Fruit fly (Drosophila melanogaster): ENCODE data around the gene daw.

daw gene

DNA sequence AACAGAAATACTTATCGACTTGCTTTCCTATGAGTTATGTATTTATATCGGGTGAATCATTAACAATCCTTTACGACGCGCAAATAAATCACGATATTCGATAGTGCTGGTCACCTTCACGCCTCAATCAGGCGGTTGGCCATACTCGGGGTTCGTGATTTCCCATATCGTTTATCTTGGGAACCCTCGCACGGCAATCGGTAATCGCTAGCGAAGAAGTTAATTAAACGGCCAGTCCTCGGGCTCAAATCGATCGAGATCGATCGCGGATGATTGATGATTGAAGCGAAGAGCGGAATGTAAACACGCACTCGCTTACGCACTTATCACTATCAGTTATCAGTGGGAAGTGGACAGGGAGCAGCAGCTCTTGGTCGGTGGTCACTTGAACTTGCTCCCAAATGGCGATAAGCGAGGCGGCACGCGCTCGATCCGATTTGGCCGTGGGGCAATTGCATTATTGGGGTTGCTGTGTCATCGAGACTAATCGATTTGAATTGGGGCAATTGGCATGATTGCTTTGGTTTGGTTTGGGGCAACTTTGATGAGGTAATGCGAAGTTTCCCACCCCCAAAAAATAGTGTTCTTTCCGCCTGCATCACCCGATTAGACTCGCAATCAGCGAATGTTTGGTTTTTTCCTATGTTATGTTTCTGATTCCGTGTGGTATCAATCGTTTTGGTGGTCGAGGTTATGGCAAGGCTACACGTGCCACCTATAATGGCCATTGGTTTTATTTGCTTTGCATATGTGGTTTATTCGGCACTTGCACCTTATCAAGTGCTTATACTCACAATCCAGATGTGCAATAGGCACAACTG is 3.9 kb upstream of the daw start (continued):
- TF ChIP-seq Xrp1 (GFP tag; IDR thresholded peaks at IDR 0.05) (no peak), peb (GFP tag; IDR thresholded peaks at IDR 0.05) (no peak), mld (GFP tag; IDR thresholded peaks at IDR 0.05; ENCODE audit: partially characterized antibody) (no peak), hbn (GFP tag; IDR thresholded peaks at IDR 0.05; ENCODE audit: partially characterized antibody) (no peak), Meics (GFP tag; optimal IDR thresholded peaks at IDR 0.05) (no peak), Blimp-1 (GFP tag; optimal IDR thresholded peaks at IDR 0.05) (no peak), zfh1 (GFP tag; IDR thresholded peaks at IDR 0.05) (no peak), pita (GFP tag; optimal IDR thresholded peaks at IDR 0.05) (no peak), sd (tag; optimal IDR thresholded peaks at IDR 0.05) (peak; percentile 70), ranshi (GFP tag; IDR thresholded peaks at IDR 0.05) (no peak), YL-1 (GFP tag; optimal IDR thresholded peaks at IDR 0.05) (no peak), mirr (GFP tag; optimal IDR thresholded peaks at IDR 0.05) (peak; percentile 86), fd102C (GFP tag; optimal IDR thresholded peaks at IDR 0.05) (no peak), CG8290 (GFP tag; optimal IDR thresholded peaks at IDR 0.05) (no peak), CG8290 (tag; optimal IDR thresholded peaks at IDR 0.05) (no peak), btn (GFP tag; optimal IDR thresholded peaks at IDR 0.05) (no peak), CG11723 (GFP tag; optimal IDR thresholded peaks at IDR 0.05) (no peak), fru (optimal IDR thresholded peaks at IDR 0.05) (no peak), pros (GFP tag; optimal IDR thresholded peaks at IDR 0.05) (no peak), HHEX (GFP tag; optimal IDR thresholded peaks at IDR 0.05) (no peak), inv (GFP tag; IDR thresholded peaks at IDR 0.05; ENCODE audit: partially characterized antibody) (no peak), CG8478 (optimal IDR thresholded peaks at IDR 0.05) (no peak), cato (GFP tag; optimal IDR thresholded peaks at IDR 0.05; ENCODE audit: borderline replicate concordance) (no peak), Dref (GFP tag; IDR thresholded peaks at IDR 0.05) (no peak), pan (optimal IDR thresholded peaks at IDR 0.05) (no peak), pan (GFP tag; optimal IDR thresholded peaks at IDR 0.05 in 1 of 2, IDR thresholded peaks at IDR 0.05 in 1 of 2) (no peak), ap (GFP tag; IDR thresholded peaks at IDR 0.05) (no peak), CG11247 (GFP tag; IDR thresholded peaks at IDR 0.05) (no peak), Gsc (GFP tag; IDR thresholded peaks at IDR 0.05) (no peak), Awh (GFP tag; IDR thresholded peaks at IDR 0.05) (no peak), Deaf1 (tag; optimal IDR thresholded peaks at IDR 0.05) (peak; percentile 15), exex (tag; optimal IDR thresholded peaks at IDR 0.05) (peak; percentile 93), Fer3 (tag; optimal IDR thresholded peaks at IDR 0.05) (no peak), CG12071 (GFP tag; optimal IDR thresholded peaks at IDR 0.05) (no peak), ro (GFP tag; IDR thresholded peaks at IDR 0.05) (no peak), Sox100B (GFP tag; optimal IDR thresholded peaks at IDR 0.05) (no peak), Bgb (GFP tag; IDR thresholded peaks at IDR 0.05; ENCODE audit: partially characterized antibody) (0 out of 2 replicates have a peak, but pooled peaks have one; percentile 18), CG16815 (GFP tag; optimal IDR thresholded peaks at IDR 0.05) (no peak), ssp (GFP tag; IDR thresholded peaks at IDR 0.05) (no peak), CG3163 (GFP tag; optimal IDR thresholded peaks at IDR 0.05) (no peak), fd3F (GFP tag; optimal IDR thresholded peaks at IDR 0.05) (no peak), CG43689 (GFP tag; IDR thresholded peaks at IDR 0.05) (no peak), CG5180 (GFP tag; optimal IDR thresholded peaks at IDR 0.05) (peak; percentile 11), hkb (optimal IDR thresholded peaks at IDR 0.05) (no peak), hkb (GFP tag; IDR thresholded peaks at IDR 0.05) (no peak), Eip74EF (GFP tag; optimal IDR thresholded peaks at IDR 0.05) (no peak), CG15011 (GFP tag; optimal IDR thresholded peaks at IDR 0.05) (no peak), CG3281 (GFP tag; optimal IDR thresholded peaks at IDR 0.05) (no peak), bowl (GFP tag; IDR thresholded peaks at IDR 0.05) (no peak), Mes4 (GFP tag; optimal IDR thresholded peaks at IDR 0.05) (no peak), Dbx (GFP tag; IDR thresholded peaks at IDR 0.05) (no peak)

Measured in whole organism, embryonic.